ENCODE assay signal across 1 fruit fly cellular context in the genomic region with DNA sequence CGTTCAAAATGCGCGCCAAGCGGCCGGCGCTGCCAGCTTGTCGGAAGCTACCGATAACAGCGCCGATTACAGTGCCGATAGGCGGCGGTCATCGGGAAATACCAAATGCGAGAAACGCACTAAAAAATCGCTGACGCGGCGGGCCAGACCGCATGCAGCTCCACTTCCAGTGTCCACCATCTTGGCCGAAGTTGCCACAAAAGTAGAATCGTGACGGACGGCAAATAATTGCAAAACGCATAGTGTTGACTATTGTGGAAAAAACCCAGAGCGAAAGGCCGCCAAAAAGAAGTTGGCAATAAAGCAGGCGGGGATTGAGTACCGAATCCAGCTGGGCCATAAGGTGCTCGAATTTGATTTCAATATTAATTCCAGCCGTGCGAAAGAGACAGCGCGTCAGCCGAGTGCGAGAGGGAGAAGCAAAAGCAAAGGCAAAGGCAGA.
TF ChIP-seq lines count a peak whose summit lies in the region.

TSS of gene CG3847 (plus strand) at position 178 of the 442 bp plus-strand sequence.

TF ChIP-seq in whole organism, embryonic, 481 proteins besides CTCF, POLR2A, EP300 and RAD21 (continued from another document):
- TF ChIP-seq Meics (GFP tag; optimal IDR thresholded peaks at IDR 0.05; lab: Kevin White, UChicago) (peak; percentile 43), HLH54F (GFP tag; optimal IDR thresholded peaks at IDR 0.05; lab: Kevin White, UChicago) (peak; percentile 65), CG17802 (tag; optimal IDR thresholded peaks at IDR 0.05; lab: Kevin White, UChicago) (no peak), CG42726 (GFP tag; IDR thresholded peaks at IDR 0.05; lab: Robert Waterston, UW; ENCODE audit: partially characterized antibody) (peak; percentile 75), sug (tag; optimal IDR thresholded peaks at IDR 0.05; lab: Kevin White, UChicago) (peak; percentile 55), ham (GFP tag; IDR thresholded peaks at IDR 0.05; lab: Robert Waterston, UW) (no peak), aop (GFP tag; IDR thresholded peaks at IDR 0.05; lab: Robert Waterston, UW) (no peak), ara (GFP tag; IDR thresholded peaks at IDR 0.05; lab: Robert Waterston, UW) (no peak), CG12769 (tag; optimal IDR thresholded peaks at IDR 0.05; lab: Kevin White, UChicago) (peak; percentile 45), CG5245 (GFP tag; optimal IDR thresholded peaks at IDR 0.05; lab: Kevin White, UChicago) (no peak), tup (GFP tag; optimal IDR thresholded peaks at IDR 0.05; lab: Kevin White, UChicago) (no peak), CG6765 (GFP tag; optimal IDR thresholded peaks at IDR 0.05; lab: Kevin White, UChicago) (peak; percentile 34), CG2889 (GFP tag; IDR thresholded peaks at IDR 0.05; lab: Robert Waterston, UW) (no peak), CrebB (tag; optimal IDR thresholded peaks at IDR 0.05; lab: Kevin White, UChicago) (peak; percentile 15), Drgx (GFP tag; IDR thresholded peaks at IDR 0.05; lab: Robert Waterston, UW) (no peak), cwo (GFP tag; optimal IDR thresholded peaks at IDR 0.05; lab: Kevin White, UChicago) (no peak), luna (GFP tag; optimal IDR thresholded peaks at IDR 0.05; lab: Kevin White, UChicago) (no peak), CG10209 (GFP tag; optimal IDR thresholded peaks at IDR 0.05; lab: Kevin White, UChicago) (peak; percentile 26), CG11560 (tag; IDR thresholded peaks at IDR 0.05; lab: Robert Waterston, UW) (no peak), YL-1 (GFP tag; optimal IDR thresholded peaks at IDR 0.05; lab: Kevin White, UChicago) (peak; percentile 89), CG11456 (GFP tag; IDR thresholded peaks at IDR 0.05; lab: Robert Waterston, UW) (peak; percentile 54; the same call in 1 of the 3 replicates), CG10147 (GFP tag; optimal IDR thresholded peaks at IDR 0.05; lab: Kevin White, UChicago) (peak; percentile 42), Sry-β (GFP tag; optimal IDR thresholded peaks at IDR 0.05; lab: Kevin White, UChicago) (no peak), pan (optimal IDR thresholded peaks at IDR 0.05; lab: Kevin White, UChicago) (no peak), pan (GFP tag; optimal IDR thresholded peaks at IDR 0.05 in 1 of 2, IDR thresholded peaks at IDR 0.05 in 1 of 2) (peak in 1 of 2 experiments; percentile 29), Bgb (GFP tag; IDR thresholded peaks at IDR 0.05; lab: Robert Waterston, UW; ENCODE audit: partially characterized antibody) (peak; percentile 81), Hmx (GFP tag; optimal IDR thresholded peaks at IDR 0.05; lab: Kevin White, UChicago) (no peak), E2f1 (GFP tag; IDR thresholded peaks at IDR 0.05; lab: Robert Waterston, UW) (peak; percentile 54; the same call in 1 of the 2 replicates), CG6654 (GFP tag; optimal IDR thresholded peaks at IDR 0.05; lab: Kevin White, UChicago) (no peak), CG4404 (GFP tag; IDR thresholded peaks at IDR 0.05; lab: Robert Waterston, UW) (no peak), zen (tag; optimal IDR thresholded peaks at IDR 0.05; lab: Kevin White, UChicago) (peak; percentile 7), MBD-R2 (GFP tag; IDR thresholded peaks at IDR 0.05; lab: Robert Waterston, UW) (peak; percentile 73), trem (tag; optimal IDR thresholded peaks at IDR 0.05; lab: Kevin White, UChicago) (peak; percentile 83), CG10959 (GFP tag; IDR thresholded peaks at IDR 0.05; lab: Robert Waterston, UW) (no peak), ewg (GFP tag; optimal IDR thresholded peaks at IDR 0.05; lab: Kevin White, UChicago) (no peak), trh (GFP tag; optimal IDR thresholded peaks at IDR 0.05; lab: Kevin White, UChicago) (no peak), ind (GFP tag; optimal IDR thresholded peaks at IDR 0.05; lab: Kevin White, UChicago) (peak; percentile 26), CG4854 (GFP tag; optimal IDR thresholded peaks at IDR 0.05; lab: Kevin White, UChicago) (peak; percentile 59), fru (optimal IDR thresholded peaks at IDR 0.05; lab: Kevin White, UChicago) (no peak), Deaf1 (tag; optimal IDR thresholded peaks at IDR 0.05; lab: Kevin White, UChicago) (peak; percentile 16), CG7745 (tag; optimal IDR thresholded peaks at IDR 0.05; lab: Kevin White, UChicago) (no peak), sd (tag; optimal IDR thresholded peaks at IDR 0.05; lab: Kevin White, UChicago) (peak; percentile 39), onecut (GFP tag; IDR thresholded peaks at IDR 0.05; lab: Robert Waterston, UW) (0 out of 2 replicates have a peak, but pooled peaks have one; percentile 11), z (GFP tag; IDR thresholded peaks at IDR 0.05; lab: Robert Waterston, UW) (no peak), dan (GFP tag; IDR thresholded peaks at IDR 0.05; lab: Robert Waterston, UW) (no peak), Myb (GFP tag; optimal IDR thresholded peaks at IDR 0.05; lab: Kevin White, UChicago) (peak; percentile 97), Gsc (GFP tag; IDR thresholded peaks at IDR 0.05; lab: Robert Waterston, UW) (no peak), lbe (GFP tag; optimal IDR thresholded peaks at IDR 0.05; lab: Kevin White, UChicago) (no peak), BtbVII (GFP tag; optimal IDR thresholded peaks at IDR 0.05; lab: Kevin White, UChicago) (no peak), Dad (GFP tag; optimal IDR thresholded peaks at IDR 0.05; lab: Kevin White, UChicago) (peak; percentile 18), bcd (GFP tag; optimal IDR thresholded peaks at IDR 0.05; lab: Kevin White, UChicago) (peak; percentile 30)
